Fruit fly (Drosophila melanogaster) whole organism: ENCODE data around the gene CG3557.

Experiments used
- psq ChIP-seq: fragments of >200 bp; optimal IDR thresholded peaks from 2 replicates; lab custom pipeline; 2017
- usp ChIP-seq: fragments of >200 bp; optimal IDR thresholded peaks from 2 replicates; lab custom pipeline; 2017; ENCODE audit warnings: missing biosample characterization, missing genetic modification characterization, mixed read lengths

DNA sequence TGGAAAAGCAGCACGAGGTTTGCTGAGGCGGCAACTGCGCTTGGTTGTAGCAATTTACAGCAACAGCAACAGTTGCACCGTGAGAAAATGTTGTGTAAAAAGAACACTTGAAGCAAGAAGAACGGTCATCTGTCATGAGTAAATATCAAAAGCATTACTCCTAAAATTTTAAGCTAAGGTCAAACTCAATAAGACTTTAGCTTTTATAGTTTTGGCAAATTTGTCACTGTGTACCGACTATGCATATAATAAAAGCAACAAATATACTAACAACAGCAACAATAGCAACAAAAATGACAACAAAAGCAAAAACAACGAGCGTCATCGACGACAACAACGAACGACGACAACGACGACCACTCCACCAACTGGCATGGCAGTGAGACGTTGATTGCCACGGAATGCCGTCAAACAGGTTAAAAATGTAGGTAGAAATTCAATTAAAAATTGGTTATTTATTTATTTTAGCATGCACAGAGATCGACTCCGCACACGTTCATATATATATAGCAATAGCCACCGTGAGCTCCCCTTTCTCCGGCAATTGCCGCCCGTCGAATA is 48.0 kb upstream of the CG3557 start:
- TF ChIP-seq psq (lab: Kevin White, UChicago) (no peak), usp (GFP tag; lab: Kevin White, UChicago) (no peak)
